Fruit fly (Drosophila melanogaster) whole organism: ENCODE results near the gene CG32189.

Experiments used
- pan ChIP-seq: fragments of >200 bp; optimal IDR thresholded peaks from 2 replicates; lab custom pipeline; 2017
- psq ChIP-seq: fragments of >200 bp; optimal IDR thresholded peaks from 2 replicates; lab custom pipeline; 2017
- usp ChIP-seq: fragments of >200 bp; optimal IDR thresholded peaks from 2 replicates; lab custom pipeline; 2017; ENCODE audit warnings: missing biosample characterization, missing genetic modification characterization, mixed read lengths

- TF ChIP-seq psq (lab: Kevin White, UChicago): no peak
- TF ChIP-seq usp (GFP tag; lab: Kevin White, UChicago): no peak
- no peak for TF ChIP-seq pan (lab: Kevin White, UChicago)
Observed at dm6 chr3L:17820093-17820492, 14.9 kb downstream of the CG32189 start, which contains the start of gene Ir75b.
